Fruit fly (Drosophila melanogaster): ENCODE results near the gene CG33648.

Gene CG33648

dm6 chr2L:14474987-14475386 is 49.1 kb upstream of the CG33648 start (continued):
- no peak for TF ChIP-seq Neu2 (GFP tag; optimal IDR thresholded peaks at IDR 0.05; ENCODE audit: borderline replicate concordance)
- TF ChIP-seq fd3F (GFP tag; optimal IDR thresholded peaks at IDR 0.05): no peak
- no peak for TF ChIP-seq gce (GFP tag; IDR thresholded peaks at IDR 0.05)
- TF ChIP-seq usp (GFP tag; optimal IDR thresholded peaks at IDR 0.05): no peak
- TF ChIP-seq CG2129 (GFP tag; IDR thresholded peaks at IDR 0.05; ENCODE audit: partially characterized antibody): no peak
- TF ChIP-seq Ada2b (GFP tag; IDR thresholded peaks at IDR 0.05): no peak
- TF ChIP-seq CG34422 (GFP tag; IDR thresholded peaks at IDR 0.05): 0 out of 3 replicates have a peak, but pooled peaks have one; percentile 12
- TF ChIP-seq CoRest (tag; optimal IDR thresholded peaks at IDR 0.05): peak; percentile 75
- TF ChIP-seq ind (GFP tag; optimal IDR thresholded peaks at IDR 0.05): peak; percentile 1
- no peak for TF ChIP-seq GATAe (GFP tag; conservative IDR thresholded peaks at IDR 0.05)
- TF ChIP-seq ap (GFP tag; IDR thresholded peaks at IDR 0.05): no peak
- TF ChIP-seq CG3407 (GFP tag; optimal IDR thresholded peaks at IDR 0.05): no peak
- TF ChIP-seq ATbp (GFP tag; optimal IDR thresholded peaks at IDR 0.05): peak; percentile 77
- peak; percentile 42 for TF ChIP-seq CG6813 (GFP tag; optimal IDR thresholded peaks at IDR 0.05)
- TF ChIP-seq Hr51 (GFP tag; optimal IDR thresholded peaks at IDR 0.05): peak in 1 of 2 experiments; percentile 65
- peak; percentile 14 for TF ChIP-seq Ets65A (GFP tag)
- TF ChIP-seq CG17186 (GFP tag; optimal IDR thresholded peaks at IDR 0.05): no peak
- TF ChIP-seq CG5953 (GFP tag; IDR thresholded peaks at IDR 0.05): no peak
- TF ChIP-seq CG11398 (GFP tag; optimal IDR thresholded peaks at IDR 0.05): no peak
- peak; percentile 61 for TF ChIP-seq lab (GFP tag; optimal IDR thresholded peaks at IDR 0.05)
- no peak for TF ChIP-seq CG3726 (GFP tag; IDR thresholded peaks at IDR 0.05)
- no peak for TF ChIP-seq CG18764 (GFP tag; optimal IDR thresholded peaks at IDR 0.05)
- TF ChIP-seq CG10462 (GFP tag; optimal IDR thresholded peaks at IDR 0.05): no peak
- TF ChIP-seq esg (GFP tag; conservative IDR thresholded peaks at IDR 0.05): 0 out of 2 replicates have a peak, but pooled peaks have one; percentile 20
- no peak for TF ChIP-seq CG9817 (tag; optimal IDR thresholded peaks at IDR 0.05)
- TF ChIP-seq twi (tag; optimal IDR thresholded peaks at IDR 0.05): no peak
- no peak for TF ChIP-seq NFAT (GFP tag; IDR thresholded peaks at IDR 0.05)
- no peak for TF ChIP-seq rib (GFP tag; IDR thresholded peaks at IDR 0.05)
- TF ChIP-seq CG15479 (GFP tag; optimal IDR thresholded peaks at IDR 0.05): no peak
- TF ChIP-seq corto (GFP tag; optimal IDR thresholded peaks at IDR 0.05): no peak
- TF ChIP-seq sqz (GFP tag; optimal IDR thresholded peaks at IDR 0.05): peak; percentile 21
- no peak for TF ChIP-seq onecut (GFP tag; IDR thresholded peaks at IDR 0.05)
- TF ChIP-seq pnt (GFP tag; optimal IDR thresholded peaks at IDR 0.05): no peak
- TF ChIP-seq fd102C (GFP tag; optimal IDR thresholded peaks at IDR 0.05): no peak
- no peak for TF ChIP-seq bowl (GFP tag; IDR thresholded peaks at IDR 0.05)
- TF ChIP-seq hkb (optimal IDR thresholded peaks at IDR 0.05): no peak
- no peak for TF ChIP-seq hkb (GFP tag; IDR thresholded peaks at IDR 0.05)
- no peak for TF ChIP-seq ash1 (GFP tag; optimal IDR thresholded peaks at IDR 0.05)
- no peak for TF ChIP-seq CG43689 (GFP tag; IDR thresholded peaks at IDR 0.05)
- TF ChIP-seq bsh (GFP tag; optimal IDR thresholded peaks at IDR 0.05): peak; percentile 47 to 77
- no peak for TF ChIP-seq Stat92E (GFP tag; optimal IDR thresholded peaks at IDR 0.05)
- TF ChIP-seq CG13123 (GFP tag; optimal IDR thresholded peaks at IDR 0.05): no peak
- peak; percentile 41 for TF ChIP-seq Nf-YC (tag; optimal IDR thresholded peaks at IDR 0.05)
- TF ChIP-seq CG17361 (GFP tag; IDR thresholded peaks at IDR 0.05): peak; percentile 66; the same call in 2 of the 3 replicates
- TF ChIP-seq CG8089 (GFP tag; optimal IDR thresholded peaks at IDR 0.05): no peak
- TF ChIP-seq Optix (GFP tag; IDR thresholded peaks at IDR 0.05): no peak
- no peak for TF ChIP-seq CG7786 (GFP tag; optimal IDR thresholded peaks at IDR 0.05)
- peak; percentile 41 for TF ChIP-seq CG10366 (GFP tag; IDR thresholded peaks at IDR 0.05)
- no peak for TF ChIP-seq jumu (GFP tag; optimal IDR thresholded peaks at IDR 0.05)
- no peak for TF ChIP-seq CG34376 (GFP tag; optimal IDR thresholded peaks at IDR 0.05)
- no peak for TF ChIP-seq pan (optimal IDR thresholded peaks at IDR 0.05)
- TF ChIP-seq pan (GFP tag; optimal IDR thresholded peaks at IDR 0.05 in 1 of 2, IDR thresholded peaks at IDR 0.05 in 1 of 2): peak in 1 of 2 experiments; percentile 36

All from whole organism, embryonic.